Worm (Caenorhabditis elegans) whole organism, young adult: Measurements from ENCODE around the gene F53C3.8.

Experiments used
- B0019.2 ChIP-seq: fragments of 200-800 bp; sonication (Bioruptor generic); conservative IDR thresholded peaks from 2 replicates; pipeline ENCODE4 v1.3.6; 2022; ENCODE audit warnings: missing genetic modification reagents, missing genetic modification characterization, missing compliant biosample characterization
- B0035.1 ChIP-seq: sonication (generic microtip); optimal IDR thresholded peaks from 2 replicates; lab custom pipeline; 2016; ENCODE audit warnings: missing genetic modification characterization, mild to moderate bottlenecking, missing compliant biosample characterization, missing genotype, missing genetic modification reagents
- die-1 ChIP-seq: sonication (generic microtip); optimal IDR thresholded peaks from 2 replicates; lab custom pipeline; 2016; ENCODE audit warnings: missing genotype, mild to moderate bottlenecking, missing genetic modification characterization, missing compliant biosample characterization
- ets-4 ChIP-seq: fragments of 200-800 bp; sonication (Bioruptor generic); optimal IDR thresholded peaks from 2 replicates; lab custom pipeline; 2018; ENCODE audit warnings: mild to moderate bottlenecking, missing genetic modification characterization, missing compliant biosample characterization
- lag-1 ChIP-seq: fragments of 200-800 bp; sonication (Bioruptor generic); IDR thresholded peaks from 2 replicates; pipeline ENCODE4 v1.3.6; 2022; ENCODE audit warnings: missing genetic modification reagents, missing genetic modification characterization, missing compliant biosample characterization
- nfya-1 ChIP-seq: sonication (generic microtip); optimal IDR thresholded peaks from 2 replicates; lab custom pipeline; 2017; ENCODE audit warnings: antibody characterized with exemption, missing compliant biosample characterization, missing genetic modification characterization, borderline replicate concordance; ENCODE audit not compliant: insufficient read depth
- pha-4 ChIP-seq: fragments of 150-350 bp; sonication (generic microtip); optimal IDR thresholded peaks from 2 replicates; lab custom pipeline; 2014; ENCODE audit warnings: missing biosample characterization, missing genetic modification reagents, missing genetic modification characterization
- unc-130 ChIP-seq: sonication (generic microtip); optimal IDR thresholded peaks from 2 replicates; lab custom pipeline; 2016; ENCODE audit warnings: missing genetic modification reagents, missing genetic modification characterization, missing compliant biosample characterization
- unc-62 ChIP-seq: fragments of 150-350 bp; optimal IDR thresholded peaks from 2 replicates; lab custom pipeline; 2014; ENCODE audit warnings: missing biosample characterization, missing genetic modification reagents, missing genetic modification characterization
- zim-3 ChIP-seq: sonication (generic microtip); optimal IDR thresholded peaks from 2 replicates; lab custom pipeline; 2017; ENCODE audit warnings: mild to moderate bottlenecking, missing genetic modification characterization, moderate library complexity, missing compliant biosample characterization

DNA sequence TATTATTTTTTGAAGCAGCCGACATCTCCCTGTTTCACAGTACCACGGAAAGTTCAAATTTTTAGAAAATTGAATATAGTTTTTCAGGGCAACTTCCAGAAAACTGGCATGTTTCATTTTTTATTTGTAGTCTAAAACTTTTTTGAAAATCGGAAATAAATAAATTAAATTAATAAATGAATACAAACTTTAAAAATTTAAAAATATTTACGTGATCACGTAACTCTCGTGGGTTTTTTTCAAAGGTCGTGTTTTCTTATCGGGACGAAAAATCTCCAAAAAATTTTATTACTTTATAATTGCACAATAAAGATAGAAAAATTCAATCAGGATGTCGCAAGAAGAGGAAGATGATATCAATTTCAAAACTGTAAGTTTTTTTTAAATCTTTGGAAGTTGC lies 20.5 kb downstream of the F53C3.8 start, which contains the start of gene F53C3.1:
- no peak for TF ChIP-seq unc-130 (GFP tag; lab: Kevin White, UChicago)
- TF ChIP-seq zim-3 (tag; lab: Kevin White, UChicago): no peak
- TF ChIP-seq unc-62: no peak
- TF ChIP-seq B0019.2: no peak
- no peak for TF ChIP-seq die-1
- TF ChIP-seq nfya-1 (tag; lab: Kevin White, UChicago): no peak
- TF ChIP-seq ets-4 (GFP tag; lab: Kevin White, UChicago): no peak
- TF ChIP-seq lag-1 (GFP tag; lab: Robert Waterston, UW): no peak
- no peak for TF ChIP-seq B0035.1 (tag; lab: Kevin White, UChicago)
- no peak for TF ChIP-seq pha-4 (tag; lab: Kevin White, UChicago)
